Worm (Caenorhabditis elegans) whole organism, L4 larva: Measurements from ENCODE around the gene sdn-1.

Experiments
- F26F4.8 ChIP-seq: fragments of 200-800 bp; sonication (Bioruptor generic); conservative IDR thresholded peaks from 2 replicates; pipeline ENCODE4 v1.3.6; 2022; ENCODE audit warnings: missing genetic modification characterization, missing compliant biosample characterization
- F44E2.7 ChIP-seq: fragments of 200-800 bp; sonication (Bioruptor generic); IDR thresholded peaks from 2 replicates; pipeline ENCODE4 v2.1.2; 2022; ENCODE audit warnings: missing genetic modification characterization, missing compliant biosample characterization
- F49E8.2 ChIP-seq: sonication (generic microtip); optimal IDR thresholded peaks from 2 replicates; lab custom pipeline; 2016; ENCODE audit warnings: missing compliant biosample characterization, mild to moderate bottlenecking, missing genetic modification characterization, borderline replicate concordance
- Y105C5A.15 ChIP-seq: fragments of 200-800 bp; sonication (Bioruptor generic); IDR thresholded peaks from 2 replicates; pipeline ENCODE4 v1.3.6; 2022; ENCODE audit warnings: missing genetic modification characterization, missing compliant biosample characterization
- Y5F2A.4 ChIP-seq: fragments of 200-800 bp; sonication (Bioruptor generic); optimal IDR thresholded peaks from 2 replicates; lab custom pipeline; 2018; ENCODE audit warnings: mild to moderate bottlenecking, missing genetic modification characterization, missing compliant biosample characterization
- ZK337.2 ChIP-seq: fragments of 200-800 bp; sonication (Bioruptor generic); IDR thresholded peaks from 2 replicates; pipeline ENCODE4 v1.3.6; 2022; ENCODE audit warnings: missing genetic modification reagents, missing genetic modification characterization, missing compliant biosample characterization
- ZK546.5 ChIP-seq, 2 experiments: sonication (generic microtip); optimal IDR thresholded peaks; 2 replicates each; lab custom pipeline; 2017; ENCODE audit warnings: missing biosample characterization in 2 of 2, missing genetic modification characterization in 2 of 2
- attf-4 ChIP-seq: sonication (generic microtip); optimal IDR thresholded peaks from 3 replicates; lab custom pipeline; 2017; ENCODE audit warnings: missing biosample characterization, missing genetic modification characterization
- ceh-28 ChIP-seq: fragments of 150-350 bp; optimal IDR thresholded peaks from 2 replicates; lab custom pipeline; 2014; ENCODE audit warnings: missing biosample characterization, missing genetic modification reagents, missing genetic modification characterization
- ceh-62 ChIP-seq: sonication (generic microtip); optimal IDR thresholded peaks from 2 replicates; lab custom pipeline; 2017; ENCODE audit warnings: missing biosample characterization, missing genetic modification characterization
- ceh-82 ChIP-seq: sonication (generic microtip); optimal IDR thresholded peaks from 2 replicates; lab custom pipeline; 2017; ENCODE audit warnings: missing biosample characterization, missing genetic modification characterization
- ces-1 ChIP-seq: fragments of 150-350 bp; sonication (generic microtip); optimal IDR thresholded peaks from 4 replicates; lab custom pipeline; 2014; ENCODE audit warnings: missing biosample characterization, missing genetic modification reagents, missing genetic modification characterization
- ctbp-1 ChIP-seq: fragments of 200-800 bp; sonication (Bioruptor generic); IDR thresholded peaks from 2 replicates; pipeline ENCODE4 v1.3.6; 2022; ENCODE audit warnings: missing genetic modification reagents, missing genetic modification characterization, missing compliant biosample characterization
- daf-16 ChIP-seq, 3 experiments: sonication (generic microtip); optimal IDR thresholded peaks; 2 replicates each; lab custom pipeline; 2016 to 2017; ENCODE audit warnings: missing genetic modification characterization in 3 of 3, missing genetic modification reagents in 3 of 3, mild to moderate bottlenecking in 2 of 3, missing compliant biosample characterization in 2 of 3, missing biosample characterization in 1 of 3, moderate library complexity in 1 of 3
- daf-8 ChIP-seq: fragments of 200-800 bp; sonication (Bioruptor generic); IDR thresholded peaks from 2 replicates; pipeline ENCODE4 v1.3.6; 2022; ENCODE audit warnings: missing genetic modification characterization, missing compliant biosample characterization
- dmd-8 ChIP-seq: fragments of 200-800 bp; sonication (Bioruptor generic); IDR thresholded peaks from 2 replicates; pipeline ENCODE4 v1.3.6; 2022; ENCODE audit warnings: missing genetic modification characterization, missing compliant biosample characterization
- dve-1 ChIP-seq: sonication (generic microtip); optimal IDR thresholded peaks from 2 replicates; lab custom pipeline; 2017; ENCODE audit warnings: antibody characterized with exemption, mild to moderate bottlenecking, missing genetic modification characterization, missing compliant biosample characterization; ENCODE audit not compliant: insufficient read depth
- egl-27 ChIP-seq: sonication (generic microtip); optimal IDR thresholded peaks from 3 replicates; lab custom pipeline; 2017; ENCODE audit warnings: missing biosample characterization, missing genetic modification reagents, missing genetic modification characterization
- egl-43 ChIP-seq: fragments of 200-800 bp; sonication (Bioruptor generic); IDR thresholded peaks from 2 replicates; pipeline ENCODE4 v1.3.6; 2022; ENCODE audit warnings: missing genetic modification reagents, missing genetic modification characterization, missing compliant biosample characterization
- fkh-10 ChIP-seq: fragments of 150-350 bp; optimal IDR thresholded peaks from 2 replicates; lab custom pipeline; 2014; ENCODE audit warnings: missing biosample characterization, missing genetic modification reagents, missing genetic modification characterization
- fos-1 ChIP-seq: fragments of 150-350 bp; optimal IDR thresholded peaks from 2 replicates; lab custom pipeline; 2014; ENCODE audit warnings: missing biosample characterization, missing genetic modification characterization
- gei-8 ChIP-seq: fragments of 200-800 bp; sonication (Bioruptor generic); optimal IDR thresholded peaks from 2 replicates; lab custom pipeline; 2018; ENCODE audit warnings: mild to moderate bottlenecking, missing genetic modification characterization, missing compliant biosample characterization
- hif-1 ChIP-seq, 2 experiments: sonication (generic microtip); optimal IDR thresholded peaks; 2 replicates each; lab custom pipeline; 2016 to 2017; ENCODE audit warnings: missing compliant biosample characterization in 2 of 2, missing genetic modification characterization in 2 of 2, missing genetic modification reagents in 2 of 2, missing genotype in 2 of 2, mild to moderate bottlenecking in 1 of 2
- hlh-11 ChIP-seq: fragments of 200-800 bp; sonication (Bioruptor generic); optimal IDR thresholded peaks from 2 replicates; lab custom pipeline; 2018; ENCODE audit warnings: mild to moderate bottlenecking, missing genetic modification characterization, missing compliant biosample characterization
- hlh-30 ChIP-seq: sonication (generic microtip); optimal IDR thresholded peaks from 2 replicates; lab custom pipeline; 2017; ENCODE audit warnings: antibody characterized with exemption, mild to moderate bottlenecking, missing genetic modification characterization, missing compliant biosample characterization; ENCODE audit not compliant: insufficient read depth
- hmg-1.1 ChIP-seq: fragments of 200-800 bp; sonication (Bioruptor generic); IDR thresholded peaks from 2 replicates; pipeline ENCODE4 v1.3.6; 2022; ENCODE audit warnings: missing genetic modification reagents, missing genetic modification characterization, missing compliant biosample characterization
- lin-15B ChIP-seq: fragments of 150-350 bp; sonication (generic microtip); optimal IDR thresholded peaks from 3 replicates; lab custom pipeline; 2014; ENCODE audit warnings: missing biosample characterization, missing genetic modification characterization
- lin-29 ChIP-seq: fragments of 200-800 bp; sonication (Bioruptor generic); IDR thresholded peaks from 2 replicates; pipeline ENCODE4 v1.3.6; 2022; ENCODE audit warnings: missing genetic modification reagents, missing genetic modification characterization, missing compliant biosample characterization
- lin-39 ChIP-seq: fragments of 150-350 bp; optimal IDR thresholded peaks from 2 replicates; lab custom pipeline; 2014; ENCODE audit warnings: missing biosample characterization, missing genetic modification reagents, missing genetic modification characterization
- lir-3 ChIP-seq: sonication (generic microtip); optimal IDR thresholded peaks from 2 replicates; lab custom pipeline; 2016; ENCODE audit warnings: mild to moderate bottlenecking, missing genetic modification characterization, missing compliant biosample characterization
- mdl-1 ChIP-seq, 2 experiments: fragments of 150-350 bp in 1 of 2; sonication (generic microtip) in 1 of 2; optimal IDR thresholded peaks; 2 replicates each; lab custom pipeline; 2014 to 2017; ENCODE audit warnings: missing biosample characterization in 2 of 2, missing genetic modification characterization in 2 of 2
- mes-2 ChIP-seq: sonication (generic microtip); optimal IDR thresholded peaks from 2 replicates; lab custom pipeline; 2016; ENCODE audit warnings: missing genotype, mild to moderate bottlenecking, missing genetic modification characterization, missing compliant biosample characterization; ENCODE audit not compliant: poor library complexity, severe bottlenecking
- mxl-3 ChIP-seq: fragments of 200-800 bp; sonication (Bioruptor generic); optimal IDR thresholded peaks from 2 replicates; lab custom pipeline; 2018; ENCODE audit warnings: mild to moderate bottlenecking, missing genetic modification characterization, missing compliant biosample characterization
- nhr-10 ChIP-seq: fragments of 150-350 bp; optimal IDR thresholded peaks from 2 replicates; lab custom pipeline; 2014; ENCODE audit warnings: missing biosample characterization, missing genetic modification characterization
- nhr-111 ChIP-seq: fragments of 200-800 bp; sonication (Bioruptor generic); optimal IDR thresholded peaks from 2 replicates; lab custom pipeline; 2018; ENCODE audit warnings: mild to moderate bottlenecking, missing genetic modification characterization, missing compliant biosample characterization
- nhr-28 ChIP-seq: fragments of 150-350 bp; optimal IDR thresholded peaks from 2 replicates; lab custom pipeline; 2014; ENCODE audit warnings: missing biosample characterization, missing genetic modification characterization
- nhr-41 ChIP-seq: fragments of 200-800 bp; sonication (Bioruptor generic); IDR thresholded peaks from 2 replicates; pipeline ENCODE4 v1.3.6; 2022; ENCODE audit warnings: missing genetic modification reagents, missing genetic modification characterization, missing compliant biosample characterization
- nhr-77 ChIP-seq: fragments of 150-350 bp; optimal IDR thresholded peaks from 2 replicates; lab custom pipeline; 2014; ENCODE audit warnings: missing biosample characterization, missing genetic modification characterization
- php-3 ChIP-seq: fragments of 200-800 bp; sonication (Bioruptor generic); IDR thresholded peaks from 2 replicates; pipeline ENCODE4 v1.3.6; 2022; ENCODE audit warnings: missing genetic modification reagents, missing genetic modification characterization, missing compliant biosample characterization
- saeg-2 ChIP-seq: fragments of 200-800 bp; sonication (Bioruptor generic); IDR thresholded peaks from 2 replicates; pipeline ENCODE4 v1.3.6; 2022; ENCODE audit warnings: missing genetic modification reagents, missing genetic modification characterization, missing compliant biosample characterization
- spr-1 ChIP-seq: sonication (generic microtip); optimal IDR thresholded peaks from 2 replicates; lab custom pipeline; 2016; ENCODE audit warnings: mild to moderate bottlenecking, missing genetic modification characterization, missing compliant biosample characterization
- spr-3 ChIP-seq: fragments of 200-800 bp; sonication (Bioruptor generic); optimal IDR thresholded peaks from 2 replicates; lab custom pipeline; 2018; ENCODE audit warnings: mild to moderate bottlenecking, missing genetic modification characterization, missing compliant biosample characterization
- tra-1 ChIP-seq: fragments of 200-800 bp; sonication (Bioruptor generic); IDR thresholded peaks from 2 replicates; pipeline ENCODE4 v1.3.6; 2022; ENCODE audit warnings: missing genetic modification reagents, missing genetic modification characterization, missing compliant biosample characterization
- zag-1 ChIP-seq: fragments of 150-350 bp; optimal IDR thresholded peaks from 2 replicates; lab custom pipeline; 2014; ENCODE audit warnings: missing biosample characterization, missing genetic modification characterization
- zfp-2 ChIP-seq: sonication (generic microtip); optimal IDR thresholded peaks from 2 replicates; lab custom pipeline; 2016; ENCODE audit warnings: mild to moderate bottlenecking, missing genetic modification characterization, missing compliant biosample characterization
- zfp-3 ChIP-seq: fragments of 200-800 bp; sonication (Bioruptor generic); conservative IDR thresholded peaks from 2 replicates; pipeline ENCODE4 v1.3.6; 2022; ENCODE audit warnings: missing genetic modification reagents, missing genetic modification characterization, missing compliant biosample characterization

Gene sdn-1

ce11 chrX:10630059-10630791 is 37.1 kb upstream of the sdn-1 start (continued):
- TF ChIP-seq ZK337.2, result no peak
- TF ChIP-seq dve-1, result peak; percentile 59
- TF ChIP-seq ceh-62 (tag; lab: Kevin White, UChicago), result no peak
- TF ChIP-seq php-3 (GFP tag; lab: Robert Waterston, UW), result peak; percentile 54; the same call in 1 of the 2 replicates
- TF ChIP-seq Y5F2A.4, result no peak
- TF ChIP-seq egl-43 (GFP tag; lab: Robert Waterston, UW), result no peak

ce11 chrX:10629117-10629516 is 36.0 kb upstream of the sdn-1 start:
- no peak for TF ChIP-seq ctbp-1 (GFP tag; lab: Robert Waterston, UW)
- no peak for TF ChIP-seq zfp-3
- TF ChIP-seq spr-1 (tag; lab: Kevin White, UChicago), result no peak
- no peak for TF ChIP-seq ceh-82 (tag; lab: Kevin White, UChicago)
- peak; percentile 26 for TF ChIP-seq hlh-11 (tag; lab: Kevin White, UChicago)
- TF ChIP-seq, all 104 proteins: peak for 1

- TF ChIP-seq attf-4 (tag; lab: Kevin White, UChicago) (no peak), saeg-2 (no peak), spr-3 (GFP tag; lab: Kevin White, UChicago) (no peak), ZK546.5 (tag; optimal IDR thresholded peaks at IDR 0.05; lab: Kevin White, UChicago) (no peak), lir-3 (tag; lab: Kevin White, UChicago) (no peak), mxl-3 (GFP tag; lab: Kevin White, UChicago) (peak; percentile 71), ces-1 (GFP tag; lab: Kevin White, UChicago) (no peak), F44E2.7 (GFP tag; lab: Robert Waterston, UW) (no peak), ceh-62 (tag; lab: Kevin White, UChicago) (no peak), fos-1 (tag; lab: Kevin White, UChicago) (no peak), gei-8 (GFP tag; lab: Kevin White, UChicago) (no peak), nhr-111 (GFP tag; lab: Kevin White, UChicago) (no peak), Y105C5A.15 (no peak), lin-15B (tag; lab: Kevin White, UChicago) (no peak), zfp-2 (tag; lab: Kevin White, UChicago) (no peak), zag-1 (no peak), nhr-10 (tag; lab: Kevin White, UChicago) (no peak), daf-8 (GFP tag; lab: Robert Waterston, UW) (no peak), ceh-28 (no peak), nhr-28 (tag; lab: Kevin White, UChicago) (peak; percentile 31), egl-27 (tag; lab: Kevin White, UChicago) (no peak), mes-2 (tag; lab: Kevin White, UChicago) (no peak), lin-29 (GFP tag; lab: Robert Waterston, UW) (no peak), nhr-77 (peak; percentile 18), ceh-82 (tag; lab: Kevin White, UChicago) (no peak), F49E8.2 (tag; lab: Kevin White, UChicago) (no peak), dmd-8 (GFP tag; lab: Robert Waterston, UW) (no peak), fkh-10 (no peak), daf-16 (GFP tag; optimal IDR thresholded peaks at IDR 0.05; lab: Kevin White, UChicago) (no peak), daf-16 (tag; optimal IDR thresholded peaks at IDR 0.05; lab: Kevin White, UChicago) (no peak), hif-1 (tag; optimal IDR thresholded peaks at IDR 0.05; lab: Kevin White, UChicago) (no peak), zfp-3 (no peak), F26F4.8 (GFP tag; lab: Robert Waterston, UW) (no peak), lin-39 (tag; lab: Kevin White, UChicago) (no peak), nhr-41 (GFP tag; lab: Robert Waterston, UW) (no peak), hlh-30 (tag; lab: Kevin White, UChicago) (peak; percentile 80), tra-1 (no peak), mdl-1 (tag; optimal IDR thresholded peaks at IDR 0.05; lab: Kevin White, UChicago) (peak; percentile 6 to 41), hmg-1.1 (no peak)
These were observed 35.3 kb upstream of the sdn-1 start, which contains the start of gene M79.2 for ce11 chrX:10628454-10628853. Gene M79.2 (minus strand): TSS chrX:10628807.
